Worm (Caenorhabditis elegans) whole organism, L1 larva: ENCODE results near the gene unc-84.
A peak's percentile ranks its signal among the peaks of the same experiment; 100 is the strongest.

Experiments used
- C34B4.2 ChIP-seq: sonication (generic microtip); optimal IDR thresholded peaks from 2 replicates; lab custom pipeline; 2017; ENCODE audit warnings: mild to moderate bottlenecking, missing genetic modification characterization, missing compliant biosample characterization
- Y116A8C.19 ChIP-seq: sonication (generic microtip); optimal IDR thresholded peaks from 2 replicates; lab custom pipeline; 2016; ENCODE audit warnings: missing compliant biosample characterization, missing genetic modification characterization, borderline replicate concordance
- aly-2 ChIP-seq: fragments of 150-350 bp; optimal IDR thresholded peaks from 2 replicates; lab custom pipeline; 2014; ENCODE audit warnings: missing biosample characterization, missing genetic modification characterization
- ceh-8 ChIP-seq: fragments of 200-800 bp; sonication (Bioruptor generic); optimal IDR thresholded peaks from 2 replicates; lab custom pipeline; 2018; ENCODE audit warnings: mild to moderate bottlenecking, missing genetic modification characterization, moderate library complexity, missing compliant biosample characterization
- ceh-82 ChIP-seq, 3 experiments: fragments of 150-350 bp in 1 of 3; sonication (generic microtip) in 2 of 3; optimal IDR thresholded peaks; 2 replicates each; lab custom pipeline; 2014 to 2017; ENCODE audit warnings: missing biosample characterization in 3 of 3, missing genetic modification characterization in 3 of 3
- ceh-88 ChIP-seq: fragments of 200-800 bp; sonication (Bioruptor generic); IDR thresholded peaks from 2 replicates; pipeline ENCODE4 v1.3.6; 2022; ENCODE audit warnings: missing genetic modification characterization, missing compliant biosample characterization
- ces-1 ChIP-seq: fragments of 150-350 bp; optimal IDR thresholded peaks from 2 replicates; lab custom pipeline; 2014; ENCODE audit warnings: missing biosample characterization, missing genetic modification reagents, missing genetic modification characterization
- dpl-1 ChIP-seq, 3 experiments: fragments of 150-350 bp in 2 of 3; sonication (generic microtip) in 1 of 3; optimal IDR thresholded peaks; 2 replicates each; lab custom pipeline; 2014 to 2017; ENCODE audit warnings: missing biosample characterization in 3 of 3, missing genetic modification characterization in 3 of 3, missing genetic modification reagents in 3 of 3
- dsc-1 ChIP-seq: sonication (generic microtip); optimal IDR thresholded peaks from 2 replicates; lab custom pipeline; 2016; ENCODE audit warnings: mild to moderate bottlenecking, missing genetic modification characterization, missing compliant biosample characterization
- efl-1 ChIP-seq, 4 experiments: fragments of 150-350 bp; optimal IDR thresholded peaks in 3 of 4; peaks in 1 of 4; 1 replicate in 1 of 4; 2 replicates in 3 of 4; lab custom pipeline; 2014; ENCODE audit warnings: missing biosample characterization in 2 of 4, missing genetic modification characterization in 2 of 4, missing genetic modification reagents in 2 of 4
- egl-13 ChIP-seq: sonication (generic microtip); optimal IDR thresholded peaks from 2 replicates; lab custom pipeline; 2016; ENCODE audit warnings: missing genotype, missing genetic modification reagents, missing genetic modification characterization, missing compliant biosample characterization
- egl-27 ChIP-seq, 2 experiments: fragments of 150-350 bp in 1 of 2; sonication (generic microtip); optimal IDR thresholded peaks; 3 replicates each; lab custom pipeline; 2017 to 2018; ENCODE audit warnings: missing biosample characterization in 2 of 2, missing genetic modification characterization in 2 of 2, missing genetic modification reagents in 2 of 2
- elt-3 ChIP-seq, 6 experiments: fragments of 150-350 bp in 1 of 6; sonication (generic microtip); optimal IDR thresholded peaks; 2 replicates each; lab custom pipeline; 2017 to 2018; ENCODE audit warnings: missing biosample characterization in 6 of 6, missing genetic modification characterization in 6 of 6, inconsistent platforms in 1 of 6
- fkh-10 ChIP-seq: sonication (generic microtip); optimal IDR thresholded peaks from 2 replicates; lab custom pipeline; 2017; ENCODE audit warnings: missing biosample characterization, missing genetic modification reagents, missing genetic modification characterization
- fkh-4 ChIP-seq: sonication (generic microtip); optimal IDR thresholded peaks from 2 replicates; lab custom pipeline; 2016; ENCODE audit warnings: missing compliant biosample characterization, missing genetic modification characterization, borderline replicate concordance
- fkh-8 ChIP-seq: sonication (generic microtip); optimal IDR thresholded peaks from 2 replicates; lab custom pipeline; 2016; ENCODE audit warnings: mild to moderate bottlenecking, missing genetic modification characterization, missing compliant biosample characterization
- grh-1 ChIP-seq: fragments of 200-800 bp; sonication (Bioruptor generic); IDR thresholded peaks from 2 replicates; pipeline ENCODE4 v1.3.6; 2022; ENCODE audit warnings: missing genetic modification reagents, missing genetic modification characterization, missing compliant biosample characterization
- hlh-17 ChIP-seq: fragments of 200-800 bp; sonication (Bioruptor generic); optimal IDR thresholded peaks from 2 replicates; lab custom pipeline; 2018; ENCODE audit warnings: missing genetic modification characterization, mild to moderate bottlenecking, missing compliant biosample characterization, moderate library complexity, borderline replicate concordance
- hlh-4 ChIP-seq: sonication (generic microtip); optimal IDR thresholded peaks from 2 replicates; lab custom pipeline; 2016; ENCODE audit warnings: mild to moderate bottlenecking, missing genetic modification characterization, missing compliant biosample characterization
- irx-1 ChIP-seq: sonication (generic microtip); optimal IDR thresholded peaks from 2 replicates; lab custom pipeline; 2016; ENCODE audit warnings: missing genetic modification characterization, missing compliant biosample characterization
- jun-1 ChIP-seq: fragments of 150-350 bp; optimal IDR thresholded peaks from 2 replicates; lab custom pipeline; 2014; ENCODE audit warnings: missing biosample characterization, missing genetic modification reagents, missing genetic modification characterization
- lin-15B ChIP-seq: fragments of 150-350 bp; sonication (generic microtip); optimal IDR thresholded peaks from 3 replicates; lab custom pipeline; 2014; ENCODE audit warnings: missing biosample characterization, missing genetic modification characterization
- lsy-2 ChIP-seq, 2 experiments: fragments of 150-350 bp; optimal IDR thresholded peaks; 2 replicates each; lab custom pipeline; 2014; ENCODE audit warnings: missing biosample characterization in 2 of 2, missing genetic modification characterization in 2 of 2
- mep-1 ChIP-seq: fragments of 150-350 bp; optimal IDR thresholded peaks from 2 replicates; lab custom pipeline; 2014; ENCODE audit warnings: missing biosample characterization, missing genetic modification characterization
- nhr-11 ChIP-seq: fragments of 150-350 bp; optimal IDR thresholded peaks from 2 replicates; lab custom pipeline; 2014; ENCODE audit warnings: missing biosample characterization, missing genetic modification characterization
- nhr-12 ChIP-seq: sonication (generic microtip); optimal IDR thresholded peaks from 2 replicates; lab custom pipeline; 2017; ENCODE audit warnings: missing biosample characterization, missing genetic modification characterization
- nhr-19 ChIP-seq: fragments of 200-800 bp; sonication (Bioruptor generic); conservative IDR thresholded peaks from 2 replicates; pipeline ENCODE4 v1.3.6; 2022; ENCODE audit warnings: missing genetic modification characterization, missing compliant biosample characterization
- nhr-20 ChIP-seq: sonication (generic microtip); optimal IDR thresholded peaks from 2 replicates; lab custom pipeline; 2016; ENCODE audit warnings: mild to moderate bottlenecking, missing genetic modification characterization, missing compliant biosample characterization
- nhr-28 ChIP-seq: fragments of 150-350 bp; optimal IDR thresholded peaks from 2 replicates; lab custom pipeline; 2014; ENCODE audit warnings: missing biosample characterization, missing genetic modification characterization
- nhr-77 ChIP-seq: fragments of 150-350 bp; optimal IDR thresholded peaks from 2 replicates; lab custom pipeline; 2014; ENCODE audit warnings: missing biosample characterization, missing genetic modification characterization
- nhr-84 ChIP-seq: sonication (generic microtip); optimal IDR thresholded peaks from 2 replicates; lab custom pipeline; 2017; ENCODE audit warnings: missing biosample characterization, missing genetic modification characterization
- nhr-85 ChIP-seq: sonication (generic microtip); peaks from one replicate; lab custom pipeline; 2016; ENCODE audit warnings: missing genetic modification characterization, inconsistent platforms, missing compliant biosample characterization
- nhr-90 ChIP-seq: sonication (generic microtip); optimal IDR thresholded peaks from 2 replicates; lab custom pipeline; 2016; ENCODE audit warnings: mild to moderate bottlenecking, missing genetic modification characterization, missing compliant biosample characterization; ENCODE audit not compliant: poor library complexity
- pax-3 ChIP-seq: fragments of 200-800 bp; sonication (Bioruptor generic); optimal IDR thresholded peaks from 2 replicates; lab custom pipeline; 2018; ENCODE audit warnings: mild to moderate bottlenecking, missing genetic modification characterization, moderate library complexity, missing compliant biosample characterization
- rnt-1 ChIP-seq: sonication (generic microtip); optimal IDR thresholded peaks from 2 replicates; lab custom pipeline; 2016; ENCODE audit warnings: mild to moderate bottlenecking, missing genetic modification characterization, moderate library complexity, missing compliant biosample characterization
- skn-1 ChIP-seq: fragments of 150-350 bp; optimal IDR thresholded peaks from 2 replicates; lab custom pipeline; 2014; ENCODE audit warnings: missing biosample characterization, missing genetic modification characterization
- sup-37 ChIP-seq: fragments of 200-800 bp; sonication (Bioruptor generic); optimal IDR thresholded peaks from 2 replicates; lab custom pipeline; 2018; ENCODE audit warnings: mild to moderate bottlenecking, missing genetic modification characterization, missing compliant biosample characterization
- swsn-7 ChIP-seq: sonication (generic microtip); optimal IDR thresholded peaks from 2 replicates; lab custom pipeline; 2016; ENCODE audit warnings: missing genetic modification characterization, missing compliant biosample characterization
- tbx-2 ChIP-seq: sonication (generic microtip); optimal IDR thresholded peaks from 2 replicates; lab custom pipeline; 2016; ENCODE audit warnings: missing genetic modification characterization, missing compliant biosample characterization
- tlp-1 ChIP-seq: fragments of 150-350 bp; optimal IDR thresholded peaks from 2 replicates; lab custom pipeline; 2014; ENCODE audit warnings: missing biosample characterization, missing genetic modification characterization
- unc-98 ChIP-seq: fragments of 200-800 bp; sonication (Bioruptor generic); IDR thresholded peaks from 2 replicates; pipeline ENCODE4 v1.3.6; 2022; ENCODE audit warnings: missing genetic modification characterization, missing compliant biosample characterization
- zag-1 ChIP-seq: fragments of 150-350 bp; optimal IDR thresholded peaks from 2 replicates; lab custom pipeline; 2014; ENCODE audit warnings: missing biosample characterization, missing genetic modification characterization
- zip-4 ChIP-seq: fragments of 200-800 bp; sonication (Bioruptor generic); optimal IDR thresholded peaks from 2 replicates; lab custom pipeline; 2018; ENCODE audit warnings: mild to moderate bottlenecking, missing genetic modification characterization, moderate library complexity, missing compliant biosample characterization
- ztf-4 ChIP-seq: fragments of 150-350 bp; optimal IDR thresholded peaks from 2 replicates; lab custom pipeline; 2014; ENCODE audit warnings: missing biosample characterization, missing genetic modification characterization

The unc-84 gene

ce11 chrX:13598021-13598499 is 13.5 kb downstream of the unc-84 start, which contains the start of gene bra-1 (continued):
- TF ChIP-seq fkh-4 (tag; lab: Kevin White, UChicago) (peak; percentile 10), ceh-82 (tag; optimal IDR thresholded peaks at IDR 0.05; lab: Kevin White, UChicago) (peak in 1 of 3 experiments; percentile 68), nhr-90 (tag; lab: Kevin White, UChicago) (no peak), jun-1 (peak; percentile 60), efl-1 (optimal IDR thresholded peaks at IDR 0.05; lab: Kevin White, UChicago) (peak; percentile 29 to 32), efl-1 (GFP tag; optimal IDR thresholded peaks at IDR 0.05 in 1 of 2; lab: Kevin White, UChicago) (peak; percentile 16 to 61), aly-2 (tag; lab: Kevin White, UChicago) (no peak), ces-1 (GFP tag; lab: Kevin White, UChicago) (no peak), ceh-88 (GFP tag; lab: Robert Waterston, UW) (peak; percentile 9; the same call in 1 of the 2 replicates), dpl-1 (GFP tag; optimal IDR thresholded peaks at IDR 0.05; lab: Kevin White, UChicago) (peak in 2 of 3 experiments; percentile 26 to 54), pax-3 (tag; lab: Kevin White, UChicago) (peak; percentile 72), dsc-1 (tag; lab: Kevin White, UChicago) (peak; percentile 90), fkh-8 (peak; percentile 94), egl-13 (tag; lab: Kevin White, UChicago) (peak; percentile 86)

ce11 chrX:13600136-13600535 is 15.6 kb downstream of the unc-84 start, which contains the start of gene F54B11.7:
TSS of gene F54B11.7 (plus strand) at chrX:13600436.
- TF ChIP-seq unc-98 (no peak), nhr-77 (tag; lab: Kevin White, UChicago) (no peak), nhr-90 (tag; lab: Kevin White, UChicago) (no peak), hlh-4 (no peak), fkh-10 (GFP tag; lab: Kevin White, UChicago) (no peak), zag-1 (tag; lab: Kevin White, UChicago) (no peak), nhr-28 (no peak), nhr-85 (tag; lab: Kevin White, UChicago) (no peak), ceh-8 (GFP tag; lab: Kevin White, UChicago) (no peak), jun-1 (no peak)

ce11 chrX:13603826-13604225 is 19.3 kb downstream of the unc-84 start, which contains the start of gene F54B11.8:
TSS of gene F54B11.8 (minus strand) at chrX:13603926.
- no peak for TF ChIP-seq nhr-84
- no peak for TF ChIP-seq Y116A8C.19
- no peak for TF ChIP-seq fkh-4 (tag; lab: Kevin White, UChicago)
- TF ChIP-seq tbx-2 (tag; lab: Kevin White, UChicago): no peak
- no peak for TF ChIP-seq nhr-90 (tag; lab: Kevin White, UChicago)
- no peak for TF ChIP-seq lsy-2 (tag; optimal IDR thresholded peaks at IDR 0.05; lab: Kevin White, UChicago)
- TF ChIP-seq efl-1 (optimal IDR thresholded peaks at IDR 0.05; lab: Kevin White, UChicago): no peak
- TF ChIP-seq efl-1 (GFP tag; optimal IDR thresholded peaks at IDR 0.05 in 1 of 2; lab: Kevin White, UChicago): no peak
- TF ChIP-seq zip-4 (GFP tag; lab: Kevin White, UChicago): no peak
- no peak for TF ChIP-seq ztf-4 (tag; lab: Kevin White, UChicago)
- no peak for TF ChIP-seq egl-27 (tag; optimal IDR thresholded peaks at IDR 0.05; lab: Kevin White, UChicago)
- no peak for TF ChIP-seq nhr-12 (tag; lab: Kevin White, UChicago)
- TF ChIP-seq nhr-85 (tag; lab: Kevin White, UChicago): no peak
- TF ChIP-seq, all 84 proteins: peak for 0

- no peak for TF ChIP-seq sup-37 (GFP tag; lab: Kevin White, UChicago)
- no peak for TF ChIP-seq fkh-4 (tag; lab: Kevin White, UChicago)
- TF ChIP-seq skn-1 (tag; lab: Kevin White, UChicago): no peak
- no peak for TF ChIP-seq swsn-7 (tag; lab: Kevin White, UChicago)
- TF ChIP-seq C34B4.2 (tag; lab: Kevin White, UChicago): no peak
- no peak for TF ChIP-seq tlp-1
- TF ChIP-seq irx-1 (tag; lab: Kevin White, UChicago): no peak
- TF ChIP-seq grh-1 (GFP tag; lab: Robert Waterston, UW): no peak
- TF ChIP-seq mep-1 (tag; lab: Kevin White, UChicago): peak; percentile 19
- TF ChIP-seq aly-2 (tag; lab: Kevin White, UChicago): no peak
- no peak for TF ChIP-seq tbx-2 (tag; lab: Kevin White, UChicago)
- TF ChIP-seq lin-15B (tag; lab: Kevin White, UChicago): no peak
- no peak for TF ChIP-seq egl-27 (tag; optimal IDR thresholded peaks at IDR 0.05; lab: Kevin White, UChicago)
- no peak for TF ChIP-seq ces-1 (GFP tag; lab: Kevin White, UChicago)
- peak; percentile 18 for TF ChIP-seq nhr-20
- no peak for TF ChIP-seq hlh-17 (GFP tag; lab: Kevin White, UChicago)
- peak; percentile 57 for TF ChIP-seq nhr-19 (GFP tag; lab: Robert Waterston, UW)
- TF ChIP-seq elt-3 (tag; optimal IDR thresholded peaks at IDR 0.05; lab: Kevin White, UChicago): no peak
- TF ChIP-seq rnt-1 (tag; lab: Kevin White, UChicago): peak; percentile 82
- no peak for TF ChIP-seq nhr-11 (tag; lab: Kevin White, UChicago)
Measured at ce11 chrX:13604946-13605617, 20.5 kb downstream of the unc-84 start, which contains the start of gene F54B11.9. TSS of gene F54B11.9 (plus strand) at chrX:13605567.
